Fruit fly (Drosophila melanogaster) whole organism, pupa: Measurements from ENCODE around the gene CG3939.
A peak's percentile ranks its signal among the peaks of the same experiment; 100 is the strongest.

ENCODE experiments used
- CG10348 ChIP-seq: fragments of 200-800 bp; sonication (Bioruptor generic); IDR thresholded peaks from 2 replicates; pipeline ENCODE4 v1.3.6; 2022; ENCODE audit warnings: missing biosample characterization, missing genetic modification characterization
- CG12605 ChIP-seq: fragments of 200-800 bp; sonication (Bioruptor generic); IDR thresholded peaks from 2 replicates; pipeline ENCODE4 v1.3.6; 2022; ENCODE audit warnings: missing biosample characterization, missing genetic modification characterization
- CG13204 ChIP-seq: fragments of 200-800 bp; sonication (Bioruptor generic); optimal IDR thresholded peaks from 2 replicates; lab custom pipeline; 2018; ENCODE audit warnings: missing biosample characterization, mild to moderate bottlenecking, missing genetic modification characterization, moderate library complexity
- CG14655 ChIP-seq: fragments of 200-800 bp; sonication (Bioruptor generic); optimal IDR thresholded peaks from 3 replicates; lab custom pipeline; 2017; ENCODE audit warnings: mild to moderate bottlenecking, missing biosample characterization, missing genetic modification reagents, missing genetic modification characterization
- CG15710 ChIP-seq: fragments of 200-800 bp; sonication (Bioruptor generic); optimal IDR thresholded peaks from 2 replicates; lab custom pipeline; 2018; ENCODE audit warnings: missing biosample characterization, mild to moderate bottlenecking, missing genetic modification characterization, moderate library complexity
- CG17806 ChIP-seq: fragments of 200-800 bp; sonication (Bioruptor generic); optimal IDR thresholded peaks from 2 replicates; lab custom pipeline; 2018; ENCODE audit warnings: missing biosample characterization, mild to moderate bottlenecking, missing genetic modification characterization, moderate library complexity
- CG32121 ChIP-seq: fragments of 200-800 bp; sonication (Bioruptor generic); IDR thresholded peaks from 2 replicates; pipeline ENCODE4 v1.3.6; 2022; ENCODE audit warnings: missing biosample characterization, missing genetic modification characterization
- CG34367 ChIP-seq: fragments of 200-800 bp; sonication (Bioruptor generic); optimal IDR thresholded peaks from 2 replicates; lab custom pipeline; 2018; ENCODE audit warnings: missing biosample characterization, mild to moderate bottlenecking, missing genetic modification characterization
- CG4496 ChIP-seq: fragments of 200-800 bp; sonication (Bioruptor generic); IDR thresholded peaks from 3 replicates; pipeline ENCODE4 v1.3.6; 2022; ENCODE audit warnings: missing biosample characterization, missing genetic modification characterization
- CG8159 ChIP-seq: fragments of 200-800 bp; sonication (Bioruptor generic); optimal IDR thresholded peaks from 3 replicates; lab custom pipeline; 2018; ENCODE audit warnings: missing biosample characterization, mild to moderate bottlenecking, missing genetic modification characterization, moderate library complexity
- CG8301 ChIP-seq: fragments of 200-800 bp; sonication (Bioruptor generic); optimal IDR thresholded peaks from 2 replicates; lab custom pipeline; 2018; ENCODE audit warnings: missing biosample characterization, mild to moderate bottlenecking, missing genetic modification characterization
- CG9948 ChIP-seq: fragments of 200-800 bp; sonication (Bioruptor generic); optimal IDR thresholded peaks from 2 replicates; lab custom pipeline; 2018; ENCODE audit warnings: missing biosample characterization, mild to moderate bottlenecking, missing genetic modification characterization, moderate library complexity
- D1 ChIP-seq: fragments of 200-800 bp; sonication (Bioruptor generic); optimal IDR thresholded peaks from 2 replicates; lab custom pipeline; 2018; ENCODE audit warnings: missing biosample characterization, mild to moderate bottlenecking, missing genetic modification characterization, moderate library complexity
- EcR ChIP-seq: fragments of 200-800 bp; sonication (Bioruptor generic); optimal IDR thresholded peaks from 3 replicates; lab custom pipeline; 2019; ENCODE audit warnings: missing biosample characterization, missing genetic modification characterization, mild to moderate bottlenecking, moderate library complexity, missing genetic modification reagents
- Ets98B ChIP-seq: fragments of 200-800 bp; sonication (Bioruptor generic); IDR thresholded peaks from 2 replicates; pipeline ENCODE4 v1.3.6; 2022; ENCODE audit warnings: missing biosample characterization, missing genetic modification characterization
- Pif1A ChIP-seq: fragments of 200-800 bp; sonication (Bioruptor generic); optimal IDR thresholded peaks from 3 replicates; lab custom pipeline; 2016; ENCODE audit warnings: missing biosample characterization, missing genetic modification characterization
- Pif1B ChIP-seq: fragments of 200-800 bp; sonication (Bioruptor generic); optimal IDR thresholded peaks from 3 replicates; lab custom pipeline; 2016; ENCODE audit warnings: missing biosample characterization, missing genetic modification characterization
- Snoo ChIP-seq: fragments of 200-800 bp; sonication (Bioruptor generic); optimal IDR thresholded peaks from 3 replicates; lab custom pipeline; 2017; ENCODE audit warnings: missing biosample characterization, mild to moderate bottlenecking, missing genetic modification characterization, inconsistent platforms
- fd96Ca ChIP-seq: fragments of 200-800 bp; sonication (Bioruptor generic); IDR thresholded peaks from 3 replicates; pipeline ENCODE4 v1.3.6; 2022; ENCODE audit warnings: missing biosample characterization, missing genetic modification characterization
- rn ChIP-seq: fragments of 200-800 bp; sonication (Bioruptor generic); IDR thresholded peaks from 2 replicates; pipeline ENCODE4 v1.3.6; 2022; ENCODE audit warnings: missing biosample characterization, missing genetic modification characterization

CG3939 gene

dm6 chrX:3192301-3192700, 17.5 kb downstream of the CG3939 start:
- TF ChIP-seq CG9948 (tag; lab: Kevin White, UChicago) (no peak), Snoo (tag; lab: Kevin White, UChicago) (no peak), CG17806 (tag; lab: Kevin White, UChicago) (no peak), D1 (no peak), CG8301 (no peak), CG14655 (GFP tag; lab: Kevin White, UChicago) (no peak), CG10348 (GFP tag; lab: Robert Waterston, UW) (no peak)
- TF ChIP-seq, all 21 proteins: peak for 0

DNA sequence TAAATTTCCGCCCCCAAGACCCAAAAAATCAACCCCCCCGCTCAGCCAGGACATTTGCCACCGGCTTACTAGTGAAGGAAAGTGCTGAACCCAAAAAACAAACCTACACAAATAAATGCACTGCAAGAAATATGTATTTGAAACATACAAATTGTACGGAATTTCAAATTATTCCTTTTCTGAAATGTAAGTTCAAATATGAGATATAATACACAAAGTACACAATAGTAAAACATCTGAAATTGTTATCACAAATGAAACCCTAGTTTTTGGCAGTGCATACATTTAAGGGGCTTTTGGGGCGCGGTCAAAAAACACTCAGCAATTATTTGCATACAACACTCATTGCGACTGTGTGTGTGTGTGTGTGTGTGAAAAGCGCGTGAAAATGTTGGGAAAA, 19.0 kb downstream of the CG3939 start:
- TF ChIP-seq CG34367 (tag; lab: Kevin White, UChicago) (no peak), Pif1A (GFP tag; lab: Kevin White, UChicago) (no peak), CG32121 (GFP tag; lab: Robert Waterston, UW) (no peak), CG14655 (GFP tag; lab: Kevin White, UChicago) (no peak), rn (GFP tag; lab: Robert Waterston, UW) (no peak), CG15710 (no peak), CG9948 (tag; lab: Kevin White, UChicago) (no peak), CG8159 (no peak), fd96Ca (GFP tag; lab: Robert Waterston, UW) (no peak), CG4496 (GFP tag; lab: Robert Waterston, UW) (no peak)

dm6 chrX:3205887-3206794, 31.3 kb downstream of the CG3939 start:
- peak; percentile 79 for TF ChIP-seq CG4496 (GFP tag; lab: Robert Waterston, UW)
- peak; percentile 68 for TF ChIP-seq Ets98B (GFP tag; lab: Robert Waterston, UW)
- TF ChIP-seq CG17806 (tag; lab: Kevin White, UChicago), result peak; percentile 41
- TF ChIP-seq CG15710, result peak; percentile 49
- TF ChIP-seq CG8159, result peak; percentile 57
- TF ChIP-seq CG12605 (GFP tag; lab: Robert Waterston, UW), result peak; percentile 55; the same call in 1 of the 2 replicates
- peak; percentile 71; the same call in 2 of the 3 replicates for TF ChIP-seq fd96Ca (GFP tag; lab: Robert Waterston, UW)
- TF ChIP-seq EcR, result no peak
- peak; percentile 35 for TF ChIP-seq CG9948 (tag; lab: Kevin White, UChicago)
- no peak for TF ChIP-seq CG13204
- TF ChIP-seq Pif1A (GFP tag; lab: Kevin White, UChicago), result peak; percentile 61
- TF ChIP-seq CG8301, result peak; percentile 25
- TF ChIP-seq CG34367 (tag; lab: Kevin White, UChicago), result peak; percentile 29
- TF ChIP-seq CG14655 (GFP tag; lab: Kevin White, UChicago), result peak; percentile 22
- TF ChIP-seq Pif1B (GFP tag; lab: Kevin White, UChicago), result no peak
